Fruit fly (Drosophila melanogaster): Measurements from ENCODE around the gene CG9692.

The CG9692 gene

DNA sequence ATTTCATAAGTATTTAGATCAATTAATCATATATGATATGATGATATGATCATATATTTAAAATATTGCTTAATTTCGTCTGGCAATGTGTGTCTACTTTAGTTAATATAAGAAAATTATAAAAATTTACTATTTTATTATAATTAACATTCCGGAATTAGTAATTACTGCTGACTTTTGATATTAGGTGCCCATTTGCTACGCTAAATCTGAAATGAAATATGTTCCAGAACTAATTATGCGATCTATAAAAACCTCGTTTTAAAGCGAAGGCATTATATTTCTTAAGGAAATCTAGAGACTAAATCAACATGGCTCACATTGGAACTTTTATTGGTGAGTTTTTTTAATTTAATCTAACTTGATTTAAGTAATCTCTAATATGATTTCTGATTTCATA is 50.4 kb downstream of the CG9692 start, which contains the start of gene CG42852:
CG42852 (plus strand) TSS at position 301 of the 400 bp plus-strand sequence.
- TF ChIP-seq CTCF (GFP tag; optimal IDR thresholded peaks at IDR 0.05) (no peak), z (GFP tag; IDR thresholded peaks at IDR 0.05) (no peak)

Measured in whole organism, embryonic.